Worm (Caenorhabditis elegans) whole organism, early embryonic: Measurements from ENCODE around the gene M03F8.5.

Source experiments
- ceh-13 ChIP-seq: fragments of 200-800 bp; sonication (Bioruptor generic); optimal IDR thresholded peaks from 2 replicates; lab custom pipeline; 2018; ENCODE audit warnings: mild to moderate bottlenecking, missing genetic modification characterization, missing compliant biosample characterization
- scrt-1 ChIP-seq: fragments of 200-800 bp; sonication (Bioruptor generic); IDR thresholded peaks from 2 replicates; pipeline ENCODE4 v1.3.6; 2022; ENCODE audit warnings: missing genetic modification characterization, missing compliant biosample characterization
- sea-1 ChIP-seq: fragments of 200-800 bp; sonication (Bioruptor generic); conservative IDR thresholded peaks from 2 replicates; pipeline ENCODE4 v1.3.6; 2022; ENCODE audit warnings: missing genetic modification characterization, missing compliant biosample characterization

Gene M03F8.5

ce11 chrV:5883735-5884134 is 52.9 kb downstream of the M03F8.5 start, which contains the start of gene C04E6.8:
Gene C04E6.8, minus strand, starts transcription at chrV:5883835.
- TF ChIP-seq sea-1 (no peak), scrt-1 (GFP tag; lab: Robert Waterston, UW) (no peak), ceh-13 (GFP tag; lab: Kevin White, UChicago) (no peak)
